Worm (Caenorhabditis elegans): Measurements from ENCODE around the gene C33F10.4.

Gene C33F10.4

ce11 chrII:4791272-4791671 is 4.3 kb upstream of the C33F10.4 start, which contains the start of gene F26G1.1 (continued):
- TF ChIP-seq mxl-1 (tag; optimal IDR thresholded peaks at IDR 0.05) (no peak), ztf-6 (GFP tag; IDR thresholded peaks at IDR 0.05) (no peak), F33H1.4 (GFP tag; IDR thresholded peaks at IDR 0.05) (peak; percentile 55), fkh-3 (tag; optimal IDR thresholded peaks at IDR 0.05) (no peak), F49E8.2 (tag; optimal IDR thresholded peaks at IDR 0.05; ENCODE audit: insufficient read depth) (no peak), egrh-3 (GFP tag; IDR thresholded peaks at IDR 0.05) (peak; percentile 37), B0261.1 (tag; optimal IDR thresholded peaks at IDR 0.05) (no peak), tbp1 (GFP tag; optimal IDR thresholded peaks at IDR 0.05) (no peak), nhr-27 (tag; optimal IDR thresholded peaks at IDR 0.05) (no peak), repo-1 (tag; optimal IDR thresholded peaks at IDR 0.05) (no peak), Y53G8AR.9 (GFP tag; conservative IDR thresholded peaks at IDR 0.05) (no peak), snpc-1.3 (tag; optimal IDR thresholded peaks at IDR 0.05; ENCODE audit: insufficient read depth) (no peak), egl-44 (GFP tag; IDR thresholded peaks at IDR 0.05) (no peak), lin-35 (GFP tag; optimal IDR thresholded peaks at IDR 0.05) (peak in 1 of 3 experiments; percentile 86), chd-7 (tag; optimal IDR thresholded peaks at IDR 0.05) (no peak), ama-1 (optimal IDR thresholded peaks at IDR 0.05) (no peak), ama-1 (GFP tag; optimal IDR thresholded peaks at IDR 0.05) (no peak), pha-4 (tag; optimal IDR thresholded peaks at IDR 0.05) (no peak), attf-6 (GFP tag; IDR thresholded peaks at IDR 0.05) (no peak), rpc-1 (optimal IDR thresholded peaks at IDR 0.05) (no peak), rpc-1 (tag; optimal IDR thresholded peaks at IDR 0.05) (no peak), ztf-28 (GFP tag; IDR thresholded peaks at IDR 0.05) (peak; percentile 59; the same call in 1 of the 2 replicates), hmg-1.2 (GFP tag; IDR thresholded peaks at IDR 0.05) (peak; percentile 27; the same call in 1 of the 2 replicates), nhr-90 (tag; optimal IDR thresholded peaks at IDR 0.05) (no peak), C17E4.6 (GFP tag; IDR thresholded peaks at IDR 0.05) (no peak), lir-1 (GFP tag; conservative IDR thresholded peaks at IDR 0.05) (peak; percentile 57; the same call in 1 of the 2 replicates), mcd-1 (GFP tag; IDR thresholded peaks at IDR 0.05) (peak; percentile 70), lin-40 (tag; optimal IDR thresholded peaks at IDR 0.05) (no peak), let-526 (GFP tag; IDR thresholded peaks at IDR 0.05) (no peak), Y53F4B.3 (GFP tag; IDR thresholded peaks at IDR 0.05) (no peak), hrde-1 (tag; optimal IDR thresholded peaks at IDR 0.05; ENCODE audit: borderline replicate concordance) (peak; percentile 52), dpl-1 (GFP tag; optimal IDR thresholded peaks at IDR 0.05) (peak; percentile 42), zfh-2 (GFP tag; conservative IDR thresholded peaks at IDR 0.05) (no peak), gei-17 (GFP tag; optimal IDR thresholded peaks at IDR 0.05) (no peak), F22D6.2 (tag; optimal IDR thresholded peaks at IDR 0.05) (peak; percentile 51), F10E7.11 (tag; optimal IDR thresholded peaks at IDR 0.05) (peak; percentile 1), lsy-27 (tag; optimal IDR thresholded peaks at IDR 0.05; ENCODE audit: borderline replicate concordance, insufficient read depth) (no peak), ztf-18 (tag; optimal IDR thresholded peaks at IDR 0.05) (no peak), F55B11.4 (tag; optimal IDR thresholded peaks at IDR 0.05; ENCODE audit: borderline replicate concordance, insufficient read depth) (no peak), bed-1 (GFP tag; IDR thresholded peaks at IDR 0.05) (no peak), F23B12.7 (tag; optimal IDR thresholded peaks at IDR 0.05; ENCODE audit: insufficient read depth) (peak; percentile 2), madf-6 (GFP tag; IDR thresholded peaks at IDR 0.05) (peak; percentile 68), ccch-3 (GFP tag; optimal IDR thresholded peaks at IDR 0.05) (no peak), ceh-91 (GFP tag; IDR thresholded peaks at IDR 0.05) (no peak), nhr-120 (GFP tag; IDR thresholded peaks at IDR 0.05) (no peak), ceh-79 (tag; optimal IDR thresholded peaks at IDR 0.05) (no peak), lin-26 (GFP tag; IDR thresholded peaks at IDR 0.05) (no peak)
